Fruit fly (Drosophila melanogaster) whole organism, pupa: ENCODE results near the gene CG42834.

ENCODE experiments used
- CG13204 ChIP-seq: fragments of 200-800 bp; sonication (Bioruptor generic); optimal IDR thresholded peaks from 2 replicates; lab custom pipeline; 2018; ENCODE audit warnings: missing biosample characterization, mild to moderate bottlenecking, missing genetic modification characterization, moderate library complexity
- CG17806 ChIP-seq: fragments of 200-800 bp; sonication (Bioruptor generic); optimal IDR thresholded peaks from 2 replicates; lab custom pipeline; 2018; ENCODE audit warnings: missing biosample characterization, mild to moderate bottlenecking, missing genetic modification characterization, moderate library complexity
- CG8159 ChIP-seq: fragments of 200-800 bp; sonication (Bioruptor generic); optimal IDR thresholded peaks from 3 replicates; lab custom pipeline; 2018; ENCODE audit warnings: missing biosample characterization, mild to moderate bottlenecking, missing genetic modification characterization, moderate library complexity
- D1 ChIP-seq: fragments of 200-800 bp; sonication (Bioruptor generic); optimal IDR thresholded peaks from 2 replicates; lab custom pipeline; 2018; ENCODE audit warnings: missing biosample characterization, mild to moderate bottlenecking, missing genetic modification characterization, moderate library complexity
- rn ChIP-seq: fragments of 200-800 bp; sonication (Bioruptor generic); IDR thresholded peaks from 2 replicates; pipeline ENCODE4 v1.3.6; 2022; ENCODE audit warnings: missing biosample characterization, missing genetic modification characterization

- TF ChIP-seq CG13204 (GFP tag; lab: Kevin White, UChicago) (no peak), rn (no peak), CG8159 (tag; lab: Kevin White, UChicago) (no peak), CG17806 (no peak), D1 (tag; lab: Kevin White, UChicago) (no peak)
These were observed 7.7 kb downstream of the CG42834 start for dm6 chr3R:17426265-17426664.
